Worm (Caenorhabditis elegans) whole organism, L1 larva: ENCODE data around the gene C50E3.15.
A peak's percentile ranks its signal among the peaks of the same experiment; 100 is the strongest.

ENCODE experiments used
- C04F5.9 ChIP-seq: sonication (generic microtip); optimal IDR thresholded peaks from 2 replicates; lab custom pipeline; 2016; ENCODE audit warnings: missing genetic modification characterization, missing compliant biosample characterization
- C16A3.4 ChIP-seq: fragments of 150-350 bp; optimal IDR thresholded peaks from 2 replicates; lab custom pipeline; 2014; ENCODE audit warnings: missing biosample characterization, missing genetic modification characterization
- alr-1 ChIP-seq: fragments of 200-800 bp; sonication (Bioruptor generic); optimal IDR thresholded peaks from 2 replicates; lab custom pipeline; 2018; ENCODE audit warnings: borderline replicate concordance, mild to moderate bottlenecking, missing genetic modification characterization, missing compliant biosample characterization
- aly-2 ChIP-seq: fragments of 150-350 bp; optimal IDR thresholded peaks from 2 replicates; lab custom pipeline; 2014; ENCODE audit warnings: missing biosample characterization, missing genetic modification characterization
- ama-1 ChIP-seq: fragments of 150-350 bp; optimal IDR thresholded peaks from 2 replicates; lab custom pipeline; 2014
- blmp-1 ChIP-seq: fragments of 150-350 bp; optimal IDR thresholded peaks from 2 replicates; lab custom pipeline; 2014; ENCODE audit warnings: missing biosample characterization, missing genetic modification characterization
- ceh-8 ChIP-seq: fragments of 200-800 bp; sonication (Bioruptor generic); optimal IDR thresholded peaks from 2 replicates; lab custom pipeline; 2018; ENCODE audit warnings: mild to moderate bottlenecking, missing genetic modification characterization, moderate library complexity, missing compliant biosample characterization
- ceh-82 ChIP-seq, 3 experiments: fragments of 150-350 bp in 1 of 3; sonication (generic microtip) in 2 of 3; optimal IDR thresholded peaks; 2 replicates each; lab custom pipeline; 2014 to 2017; ENCODE audit warnings: missing biosample characterization in 3 of 3, missing genetic modification characterization in 3 of 3
- ces-1 ChIP-seq: fragments of 150-350 bp; optimal IDR thresholded peaks from 2 replicates; lab custom pipeline; 2014; ENCODE audit warnings: missing biosample characterization, missing genetic modification reagents, missing genetic modification characterization
- dpl-1 ChIP-seq, 3 experiments: fragments of 150-350 bp in 2 of 3; sonication (generic microtip) in 1 of 3; optimal IDR thresholded peaks; 2 replicates each; lab custom pipeline; 2014 to 2017; ENCODE audit warnings: missing biosample characterization in 3 of 3, missing genetic modification characterization in 3 of 3, missing genetic modification reagents in 3 of 3
- dsc-1 ChIP-seq: sonication (generic microtip); optimal IDR thresholded peaks from 2 replicates; lab custom pipeline; 2016; ENCODE audit warnings: mild to moderate bottlenecking, missing genetic modification characterization, missing compliant biosample characterization
- efl-1 ChIP-seq, 4 experiments: fragments of 150-350 bp; optimal IDR thresholded peaks in 3 of 4; peaks in 1 of 4; 1 replicate in 1 of 4; 2 replicates in 3 of 4; lab custom pipeline; 2014; ENCODE audit warnings: missing biosample characterization in 2 of 4, missing genetic modification characterization in 2 of 4, missing genetic modification reagents in 2 of 4
- egl-27 ChIP-seq, 2 experiments: fragments of 150-350 bp in 1 of 2; sonication (generic microtip); optimal IDR thresholded peaks; 3 replicates each; lab custom pipeline; 2017 to 2018; ENCODE audit warnings: missing biosample characterization in 2 of 2, missing genetic modification characterization in 2 of 2, missing genetic modification reagents in 2 of 2
- elt-2 ChIP-seq: sonication (generic microtip); optimal IDR thresholded peaks from 2 replicates; lab custom pipeline; 2016; ENCODE audit warnings: missing genetic modification characterization, mild to moderate bottlenecking, inconsistent platforms, missing compliant biosample characterization, missing genetic modification reagents
- elt-3 ChIP-seq, 6 experiments: fragments of 150-350 bp in 1 of 6; sonication (generic microtip); optimal IDR thresholded peaks; 2 replicates each; lab custom pipeline; 2017 to 2018; ENCODE audit warnings: missing biosample characterization in 6 of 6, missing genetic modification characterization in 6 of 6, inconsistent platforms in 1 of 6
- fkh-4 ChIP-seq: sonication (generic microtip); optimal IDR thresholded peaks from 2 replicates; lab custom pipeline; 2016; ENCODE audit warnings: missing compliant biosample characterization, missing genetic modification characterization, borderline replicate concordance
- fos-1 ChIP-seq: fragments of 150-350 bp; optimal IDR thresholded peaks from 2 replicates; lab custom pipeline; 2014; ENCODE audit warnings: missing biosample characterization, missing genetic modification characterization
- hlh-4 ChIP-seq: sonication (generic microtip); optimal IDR thresholded peaks from 2 replicates; lab custom pipeline; 2016; ENCODE audit warnings: mild to moderate bottlenecking, missing genetic modification characterization, missing compliant biosample characterization
- isw-1 ChIP-seq: fragments of 200-800 bp; sonication (Bioruptor generic); IDR thresholded peaks from 2 replicates; pipeline ENCODE4 v1.3.6; 2022; ENCODE audit warnings: missing genetic modification characterization, missing compliant biosample characterization
- jun-1 ChIP-seq: fragments of 150-350 bp; optimal IDR thresholded peaks from 2 replicates; lab custom pipeline; 2014; ENCODE audit warnings: missing biosample characterization, missing genetic modification reagents, missing genetic modification characterization
- lin-15B ChIP-seq: fragments of 150-350 bp; sonication (generic microtip); optimal IDR thresholded peaks from 3 replicates; lab custom pipeline; 2014; ENCODE audit warnings: missing biosample characterization, missing genetic modification characterization
- lin-35 ChIP-seq, 2 experiments: fragments of 150-350 bp; optimal IDR thresholded peaks; 2 replicates each; lab custom pipeline; 2014; ENCODE audit warnings: missing biosample characterization in 2 of 2, missing genetic modification characterization in 2 of 2, missing genetic modification reagents in 2 of 2
- mab-9 ChIP-seq: fragments of 200-800 bp; sonication (Bioruptor generic); IDR thresholded peaks from 2 replicates; pipeline ENCODE4 v1.3.6; 2022; ENCODE audit warnings: missing genetic modification reagents, missing genetic modification characterization, missing compliant biosample characterization
- mdl-1 ChIP-seq, 2 experiments: fragments of 150-350 bp; optimal IDR thresholded peaks; 2 replicates each; lab custom pipeline; 2014 to 2017; ENCODE audit warnings: missing biosample characterization in 2 of 2, missing genetic modification characterization in 2 of 2, inconsistent platforms in 1 of 2
- mep-1 ChIP-seq: fragments of 150-350 bp; optimal IDR thresholded peaks from 2 replicates; lab custom pipeline; 2014; ENCODE audit warnings: missing biosample characterization, missing genetic modification characterization
- nhr-12 ChIP-seq: sonication (generic microtip); optimal IDR thresholded peaks from 2 replicates; lab custom pipeline; 2017; ENCODE audit warnings: missing biosample characterization, missing genetic modification characterization
- nhr-19 ChIP-seq: fragments of 200-800 bp; sonication (Bioruptor generic); conservative IDR thresholded peaks from 2 replicates; pipeline ENCODE4 v1.3.6; 2022; ENCODE audit warnings: missing genetic modification characterization, missing compliant biosample characterization
- nhr-71 ChIP-seq: sonication (generic microtip); optimal IDR thresholded peaks from 2 replicates; lab custom pipeline; 2016; ENCODE audit warnings: mild to moderate bottlenecking, missing genetic modification characterization, moderate library complexity, missing compliant biosample characterization
- nhr-77 ChIP-seq: fragments of 150-350 bp; optimal IDR thresholded peaks from 2 replicates; lab custom pipeline; 2014; ENCODE audit warnings: missing biosample characterization, missing genetic modification characterization
- nhr-90 ChIP-seq: sonication (generic microtip); optimal IDR thresholded peaks from 2 replicates; lab custom pipeline; 2016; ENCODE audit warnings: mild to moderate bottlenecking, missing genetic modification characterization, missing compliant biosample characterization; ENCODE audit not compliant: poor library complexity
- pag-3 ChIP-seq: sonication (generic microtip); optimal IDR thresholded peaks from 2 replicates; lab custom pipeline; 2017; ENCODE audit warnings: missing genetic modification characterization, mild to moderate bottlenecking, missing compliant biosample characterization, antibody characterized with exemption, borderline replicate concordance; ENCODE audit not compliant: insufficient read depth
- pax-3 ChIP-seq: fragments of 200-800 bp; sonication (Bioruptor generic); optimal IDR thresholded peaks from 2 replicates; lab custom pipeline; 2018; ENCODE audit warnings: mild to moderate bottlenecking, missing genetic modification characterization, moderate library complexity, missing compliant biosample characterization
- skn-1 ChIP-seq: fragments of 150-350 bp; optimal IDR thresholded peaks from 2 replicates; lab custom pipeline; 2014; ENCODE audit warnings: missing biosample characterization, missing genetic modification characterization
- snpc-4 ChIP-seq: fragments of 150-350 bp; optimal IDR thresholded peaks from 2 replicates; lab custom pipeline; 2014; ENCODE audit warnings: missing biosample characterization, missing genetic modification characterization
- snu-23 ChIP-seq: sonication (generic microtip); optimal IDR thresholded peaks from 2 replicates; lab custom pipeline; 2016; ENCODE audit warnings: missing genetic modification characterization, missing compliant biosample characterization
- sup-37 ChIP-seq: fragments of 200-800 bp; sonication (Bioruptor generic); optimal IDR thresholded peaks from 2 replicates; lab custom pipeline; 2018; ENCODE audit warnings: mild to moderate bottlenecking, missing genetic modification characterization, missing compliant biosample characterization
- swsn-7 ChIP-seq: sonication (generic microtip); optimal IDR thresholded peaks from 2 replicates; lab custom pipeline; 2016; ENCODE audit warnings: missing genetic modification characterization, missing compliant biosample characterization
- unc-130 ChIP-seq: fragments of 150-350 bp; optimal IDR thresholded peaks from 2 replicates; lab custom pipeline; 2017; ENCODE audit warnings: missing biosample characterization, missing genetic modification characterization, inconsistent platforms
- unc-30 ChIP-seq: sonication (generic microtip); optimal IDR thresholded peaks from 2 replicates; lab custom pipeline; 2017; ENCODE audit warnings: missing biosample characterization, missing genetic modification characterization
- unc-86 ChIP-seq: sonication (generic microtip); optimal IDR thresholded peaks from 2 replicates; lab custom pipeline; 2016; ENCODE audit warnings: missing genetic modification characterization, missing compliant biosample characterization
- xbp-1 ChIP-seq: sonication (generic microtip); optimal IDR thresholded peaks from 2 replicates; lab custom pipeline; 2016; ENCODE audit warnings: missing genetic modification characterization, missing compliant biosample characterization
- zip-4 ChIP-seq: fragments of 200-800 bp; sonication (Bioruptor generic); optimal IDR thresholded peaks from 2 replicates; lab custom pipeline; 2018; ENCODE audit warnings: mild to moderate bottlenecking, missing genetic modification characterization, moderate library complexity, missing compliant biosample characterization
- ztf-11 ChIP-seq, 2 experiments: sonication (generic microtip); optimal IDR thresholded peaks; 2 replicates each; lab custom pipeline; 2016 to 2017; ENCODE audit warnings: missing genetic modification characterization in 2 of 2, missing biosample characterization in 1 of 2, missing compliant biosample characterization in 1 of 2

Gene C50E3.15

DNA sequence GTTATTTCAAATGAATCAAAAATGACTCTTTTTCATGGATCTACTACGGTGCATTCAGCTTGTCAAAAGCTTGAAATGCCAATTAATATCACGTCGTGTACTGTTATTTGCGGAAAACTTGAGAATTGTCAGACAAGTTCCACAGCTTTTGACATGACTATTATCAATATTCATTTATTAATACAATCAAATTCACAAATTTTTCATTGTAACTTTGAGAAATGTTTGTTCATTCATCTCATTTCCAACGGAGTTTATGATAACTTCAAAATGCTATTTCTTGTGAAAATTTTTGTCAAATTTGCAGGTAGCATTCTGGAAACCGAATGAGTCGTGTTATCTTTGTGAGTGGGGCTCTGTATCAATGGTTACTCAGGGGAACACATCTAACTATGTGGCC lies at the start of gene C50E3.15:
Gene C50E3.15 (plus strand): TSS at position 301 of the 400 bp plus-strand sequence.
- no peak for TF ChIP-seq snu-23 (GFP tag; lab: Kevin White, UChicago)

DNA sequence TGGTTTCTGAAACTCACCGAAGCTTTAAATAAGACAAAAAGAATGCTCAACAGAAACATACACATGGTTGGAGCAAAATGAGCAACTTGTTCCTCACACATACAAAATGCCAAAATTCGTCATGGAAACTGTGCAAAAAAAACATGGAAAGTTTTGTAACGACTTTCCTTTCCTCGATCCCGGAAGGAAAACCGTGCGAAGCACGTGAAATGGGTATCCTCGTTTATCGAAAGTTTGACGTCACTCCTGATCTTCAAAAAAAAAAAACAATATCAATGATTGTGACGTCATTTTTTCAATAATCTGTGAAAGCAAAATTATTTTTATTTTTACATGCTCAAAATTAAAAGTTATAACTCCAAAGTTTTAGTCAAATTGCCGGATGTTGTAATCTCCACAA lies 47.9 kb upstream of the C50E3.15 start, which contains the start of gene clec-212:
Gene clec-212 (minus strand): TSS at position 101 of the 400 bp plus-strand sequence.
- no peak for TF ChIP-seq nhr-77
- no peak for TF ChIP-seq unc-86 (tag; lab: Kevin White, UChicago)
- TF ChIP-seq jun-1: no peak
- TF ChIP-seq nhr-12 (tag; lab: Kevin White, UChicago): no peak
- TF ChIP-seq xbp-1: no peak
- no peak for TF ChIP-seq elt-3 (tag; optimal IDR thresholded peaks at IDR 0.05; lab: Kevin White, UChicago)
- no peak for TF ChIP-seq dsc-1 (tag; lab: Kevin White, UChicago)
- TF ChIP-seq alr-1 (tag; lab: Kevin White, UChicago): no peak
- TF ChIP-seq nhr-90 (tag; lab: Kevin White, UChicago): no peak
- no peak for TF ChIP-seq unc-130 (tag; lab: Kevin White, UChicago)
- no peak for TF ChIP-seq elt-2 (tag; lab: Kevin White, UChicago)
- TF ChIP-seq ceh-8 (GFP tag; lab: Kevin White, UChicago): no peak

DNA sequence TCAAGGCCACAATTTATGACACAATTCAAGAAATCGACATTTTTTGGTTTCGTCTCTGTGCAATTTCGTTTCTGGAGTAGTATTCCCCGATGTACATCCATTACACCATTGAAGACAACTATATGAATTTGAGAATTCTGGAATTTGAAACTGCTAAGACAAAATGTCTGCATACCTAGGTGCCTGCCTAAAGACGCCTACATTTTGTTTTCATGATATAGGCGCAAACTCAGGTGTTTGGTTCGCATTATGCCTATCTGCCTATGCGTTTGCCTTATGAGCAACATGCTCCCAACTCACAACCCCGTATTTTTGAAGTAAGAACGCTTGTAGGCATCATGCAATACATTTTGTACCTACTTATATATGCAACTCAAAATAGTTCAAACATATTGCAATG lies 47.3 kb upstream of the C50E3.15 start, which contains the start of gene F19F10.14:
Gene F19F10.14 (minus strand): TSS at position 101 of the 400 bp plus-strand sequence.
- TF ChIP-seq C04F5.9 (tag; lab: Kevin White, UChicago) (no peak), pag-3 (tag; lab: Kevin White, UChicago) (no peak), hlh-4 (no peak), nhr-71 (tag; lab: Kevin White, UChicago) (no peak), egl-27 (tag; optimal IDR thresholded peaks at IDR 0.05; lab: Kevin White, UChicago) (no peak), ces-1 (GFP tag; lab: Kevin White, UChicago) (no peak), xbp-1 (no peak), mab-9 (GFP tag; lab: Robert Waterston, UW) (no peak), swsn-7 (tag; lab: Kevin White, UChicago) (no peak)

DNA sequence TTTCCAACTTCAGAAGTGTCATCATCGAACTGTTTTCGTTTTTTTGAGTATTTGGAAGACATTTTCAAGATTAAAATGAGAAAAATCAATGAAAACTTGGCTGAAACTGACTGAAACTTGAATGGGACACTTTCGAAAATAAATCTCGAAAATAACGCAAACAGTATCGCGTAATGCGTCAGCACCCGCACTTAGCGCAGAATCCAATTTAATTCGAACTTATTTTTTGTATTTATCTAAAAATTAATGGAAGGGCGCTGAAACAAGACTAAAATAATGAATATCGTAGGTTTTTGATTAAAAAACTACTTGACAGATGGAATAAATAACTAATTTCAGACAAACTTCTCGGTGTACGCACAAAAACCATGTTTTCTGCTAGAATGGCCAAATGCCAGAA lies 42.7 kb upstream of the C50E3.15 start, which contains the start of the genes snu-66 and ints-9:
Gene snu-66 (minus strand): TSS at position 108 of the 400 bp plus-strand sequence.
Gene ints-9 (plus strand): TSS at position 240 of the 400 bp plus-strand sequence.
- peak; percentile 75 to 85 for TF ChIP-seq lin-35 (GFP tag; optimal IDR thresholded peaks at IDR 0.05; lab: Kevin White, UChicago)
- peak in 1 of 2 experiments; percentile 41 for TF ChIP-seq mdl-1 (tag; optimal IDR thresholded peaks at IDR 0.05; lab: Kevin White, UChicago)
- TF ChIP-seq sup-37 (GFP tag; lab: Kevin White, UChicago): no peak
- TF ChIP-seq snpc-4 (tag; lab: Kevin White, UChicago): peak; percentile 41
- TF ChIP-seq fos-1: peak; percentile 34
- TF ChIP-seq C16A3.4 (tag; lab: Kevin White, UChicago): peak; percentile 74
- peak; percentile 76 for TF ChIP-seq nhr-90 (tag; lab: Kevin White, UChicago)
- TF ChIP-seq skn-1: peak; percentile 54
- peak; percentile 84 for TF ChIP-seq nhr-71 (tag; lab: Kevin White, UChicago)
- TF ChIP-seq lin-15B: peak; percentile 63
- TF ChIP-seq zip-4 (GFP tag; lab: Kevin White, UChicago): no peak
- TF ChIP-seq dsc-1 (tag; lab: Kevin White, UChicago): peak; percentile 68
- peak; percentile 71 for TF ChIP-seq unc-130 (tag; lab: Kevin White, UChicago)
- peak; percentile 67 to 80 for TF ChIP-seq efl-1 (optimal IDR thresholded peaks at IDR 0.05; lab: Kevin White, UChicago)
- peak; percentile 78 to 96 for TF ChIP-seq efl-1 (GFP tag; optimal IDR thresholded peaks at IDR 0.05 in 1 of 2; lab: Kevin White, UChicago)
- TF ChIP-seq nhr-19 (GFP tag; lab: Robert Waterston, UW): peak; percentile 70
- TF ChIP-seq xbp-1: peak; percentile 72
- no peak for TF ChIP-seq pax-3 (tag; lab: Kevin White, UChicago)
- peak; percentile 68 to 79 (median 79) for TF ChIP-seq dpl-1 (GFP tag; optimal IDR thresholded peaks at IDR 0.05; lab: Kevin White, UChicago)
- no peak for TF ChIP-seq aly-2 (tag; lab: Kevin White, UChicago)
- TF ChIP-seq mep-1: peak; percentile 87
- TF ChIP-seq ztf-11 (tag; optimal IDR thresholded peaks at IDR 0.05; lab: Kevin White, UChicago): peak in 1 of 2 experiments; percentile 33
- TF ChIP-seq blmp-1 (tag; lab: Kevin White, UChicago): peak; percentile 66
- TF ChIP-seq ceh-82 (tag; optimal IDR thresholded peaks at IDR 0.05; lab: Kevin White, UChicago): peak; percentile 66 to 81 (median 67)
- no peak for TF ChIP-seq unc-30 (tag; lab: Kevin White, UChicago)
- peak; percentile 29 for TF ChIP-seq ama-1 (lab: Kevin White, UChicago)
- peak; percentile 53 for TF ChIP-seq isw-1
- TF ChIP-seq fkh-4 (tag; lab: Kevin White, UChicago): no peak
- TF ChIP-seq mab-9 (GFP tag; lab: Robert Waterston, UW): no peak
- TF ChIP-seq nhr-77: peak; percentile 10
- no peak for TF ChIP-seq C04F5.9 (tag; lab: Kevin White, UChicago)
- peak in 2 of 6 experiments; percentile 23 to 35 for TF ChIP-seq elt-3 (tag; optimal IDR thresholded peaks at IDR 0.05; lab: Kevin White, UChicago)
- peak; percentile 30 for TF ChIP-seq jun-1
